Worm (Caenorhabditis elegans) whole organism, young adult: ENCODE measurements around the gene nprl-2.

Source experiments
- T07F8.4 ChIP-seq: sonication (generic microtip); optimal IDR thresholded peaks from 2 replicates; lab custom pipeline; 2016; ENCODE audit warnings: mild to moderate bottlenecking, missing genetic modification characterization, moderate library complexity, missing compliant biosample characterization
- Y67H2A.10 ChIP-seq: fragments of 200-800 bp; sonication (Bioruptor generic); conservative IDR thresholded peaks from 2 replicates; pipeline ENCODE4 v1.3.6; 2022; ENCODE audit warnings: missing genetic modification reagents, missing genetic modification characterization, missing compliant biosample characterization
- ZK185.1 ChIP-seq: sonication (generic microtip); optimal IDR thresholded peaks from 2 replicates; lab custom pipeline; 2016; ENCODE audit warnings: mild to moderate bottlenecking, missing genetic modification characterization, missing compliant biosample characterization; ENCODE audit not compliant: poor library complexity, severe bottlenecking
- aptf-3 ChIP-seq: fragments of 200-800 bp; sonication (Bioruptor generic); IDR thresholded peaks from 2 replicates; pipeline ENCODE4 v1.3.6; 2022; ENCODE audit warnings: missing genetic modification characterization, missing compliant biosample characterization
- gei-17 ChIP-seq: fragments of 200-800 bp; sonication (Bioruptor generic); optimal IDR thresholded peaks from 2 replicates; lab custom pipeline; 2018; ENCODE audit warnings: mild to moderate bottlenecking, missing genetic modification characterization, missing compliant biosample characterization
- him-1 ChIP-seq: sonication (generic microtip); optimal IDR thresholded peaks from 2 replicates; lab custom pipeline; 2016; ENCODE audit warnings: missing genotype, missing genetic modification reagents, missing genetic modification characterization, missing compliant biosample characterization
- madf-10 ChIP-seq: sonication (generic microtip); optimal IDR thresholded peaks from 2 replicates; lab custom pipeline; 2016; ENCODE audit warnings: mild to moderate bottlenecking, missing genetic modification characterization, missing compliant biosample characterization
- nhr-90 ChIP-seq: sonication (generic microtip); optimal IDR thresholded peaks from 2 replicates; lab custom pipeline; 2016; ENCODE audit warnings: missing genotype, mild to moderate bottlenecking, missing genetic modification characterization, missing compliant biosample characterization
- pha-4 ChIP-seq: fragments of 150-350 bp; sonication (generic microtip); optimal IDR thresholded peaks from 2 replicates; lab custom pipeline; 2014; ENCODE audit warnings: missing biosample characterization, missing genetic modification reagents, missing genetic modification characterization
- snpc-4 ChIP-seq, 5 experiments: fragments of 150-350 bp in 1 of 5; sonication (generic microtip) in 4 of 5; optimal IDR thresholded peaks; 2 replicates each; lab custom pipeline; 2014 to 2018; ENCODE audit warnings: missing genetic modification characterization in 5 of 5, missing biosample characterization in 3 of 5, antibody characterized with exemption in 2 of 5, mild to moderate bottlenecking in 2 of 5, missing compliant biosample characterization in 2 of 5, missing genotype in 2 of 5, moderate library complexity in 2 of 5, missing genetic modification reagents in 1 of 5
- unc-130 ChIP-seq: sonication (generic microtip); optimal IDR thresholded peaks from 2 replicates; lab custom pipeline; 2016; ENCODE audit warnings: missing genetic modification reagents, missing genetic modification characterization, missing compliant biosample characterization

- no peak for TF ChIP-seq gei-17 (GFP tag; lab: Kevin White, UChicago)
- TF ChIP-seq unc-130 (GFP tag; lab: Kevin White, UChicago): no peak
- no peak for TF ChIP-seq him-1 (tag; lab: Kevin White, UChicago)
- TF ChIP-seq pha-4 (tag; lab: Kevin White, UChicago): no peak
- TF ChIP-seq aptf-3 (GFP tag; lab: Robert Waterston, UW): no peak
- TF ChIP-seq madf-10: no peak
- no peak for TF ChIP-seq ZK185.1 (tag; lab: Kevin White, UChicago)
- no peak for TF ChIP-seq T07F8.4 (tag; lab: Kevin White, UChicago)
- TF ChIP-seq snpc-4 (GFP tag; optimal IDR thresholded peaks at IDR 0.05; lab: Kevin White, UChicago): no peak
- no peak for TF ChIP-seq snpc-4 (tag; optimal IDR thresholded peaks at IDR 0.05; lab: Kevin White, UChicago)
- no peak for TF ChIP-seq Y67H2A.10 (GFP tag; lab: Robert Waterston, UW)
- no peak for TF ChIP-seq nhr-90 (tag; lab: Kevin White, UChicago)
These were observed 32.0 kb downstream of the nprl-2 start, which contains the start of gene cla-1 for ce11 chrIV:7588631-7589030.
